Fruit fly (Drosophila melanogaster): ENCODE measurements around the gene Ppm1.

Gene Ppm1

DNA sequence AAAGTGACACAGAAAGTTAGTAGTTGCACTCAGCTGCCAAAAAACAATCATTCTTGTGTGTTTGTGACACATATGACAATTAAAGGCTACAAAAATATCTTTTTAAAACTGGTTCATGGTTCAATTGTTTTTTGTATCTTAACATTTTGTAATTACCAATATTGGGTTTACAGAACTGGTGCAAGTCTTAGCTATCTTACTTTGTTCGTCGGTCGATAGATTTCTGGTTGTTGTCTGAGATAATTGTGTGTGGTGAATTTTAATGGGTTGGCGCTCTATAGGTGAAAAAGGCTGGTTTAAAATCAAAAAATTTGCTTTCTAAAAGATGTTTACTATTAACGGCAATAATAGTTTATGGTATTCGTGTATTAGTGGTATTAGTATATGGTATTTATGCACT is 23.6 kb downstream of the Ppm1 start:
- TF ChIP-seq br (GFP tag; optimal IDR thresholded peaks at IDR 0.05) (no peak), Hr83 (GFP tag; optimal IDR thresholded peaks at IDR 0.05; ENCODE audit: poor library complexity, severe bottlenecking) (no peak), Myc (optimal IDR thresholded peaks at IDR 0.05) (peak; percentile 77), lola (GFP tag; optimal IDR thresholded peaks at IDR 0.05) (no peak), N (GFP tag; optimal IDR thresholded peaks at IDR 0.05) (no peak), dmrt93B (GFP tag; optimal IDR thresholded peaks at IDR 0.05) (no peak), CG32264 (GFP tag; optimal IDR thresholded peaks at IDR 0.05) (no peak), jim (GFP tag; optimal IDR thresholded peaks at IDR 0.05) (no peak)

- TF ChIP-seq rgr (GFP tag; optimal IDR thresholded peaks at IDR 0.05) (no peak), Myc (optimal IDR thresholded peaks at IDR 0.05) (peak; percentile 84), GATAd (GFP tag; optimal IDR thresholded peaks at IDR 0.05) (no peak), woc (GFP tag; optimal IDR thresholded peaks at IDR 0.05) (no peak), Rel (GFP tag; optimal IDR thresholded peaks at IDR 0.05) (no peak), Rel (tag; optimal IDR thresholded peaks at IDR 0.05) (peak; percentile 36), Abd-B (GFP tag; optimal IDR thresholded peaks at IDR 0.05) (no peak), foxo (GFP tag; optimal IDR thresholded peaks at IDR 0.05) (no peak), dsf (GFP tag; optimal IDR thresholded peaks at IDR 0.05; ENCODE audit: borderline replicate concordance) (no peak), Hr83 (GFP tag; optimal IDR thresholded peaks at IDR 0.05; ENCODE audit: poor library complexity, severe bottlenecking) (peak; percentile 18), dmrt93B (GFP tag; optimal IDR thresholded peaks at IDR 0.05) (no peak), Sp1 (GFP tag; optimal IDR thresholded peaks at IDR 0.05) (no peak), brk (GFP tag; optimal IDR thresholded peaks at IDR 0.05) (peak; percentile 44), Dfd (GFP tag; optimal IDR thresholded peaks at IDR 0.05) (no peak), sv (GFP tag; optimal IDR thresholded peaks at IDR 0.05) (no peak), h (GFP tag; optimal IDR thresholded peaks at IDR 0.05) (peak; percentile 11), usp (GFP tag; optimal IDR thresholded peaks at IDR 0.05) (no peak)
Measured at dm6 chr3L:606490-607327, 25.6 kb downstream of the Ppm1 start, which contains the start of gene Reg-2. Gene Reg-2 (minus strand): TSS chr3L:606569.

DNA sequence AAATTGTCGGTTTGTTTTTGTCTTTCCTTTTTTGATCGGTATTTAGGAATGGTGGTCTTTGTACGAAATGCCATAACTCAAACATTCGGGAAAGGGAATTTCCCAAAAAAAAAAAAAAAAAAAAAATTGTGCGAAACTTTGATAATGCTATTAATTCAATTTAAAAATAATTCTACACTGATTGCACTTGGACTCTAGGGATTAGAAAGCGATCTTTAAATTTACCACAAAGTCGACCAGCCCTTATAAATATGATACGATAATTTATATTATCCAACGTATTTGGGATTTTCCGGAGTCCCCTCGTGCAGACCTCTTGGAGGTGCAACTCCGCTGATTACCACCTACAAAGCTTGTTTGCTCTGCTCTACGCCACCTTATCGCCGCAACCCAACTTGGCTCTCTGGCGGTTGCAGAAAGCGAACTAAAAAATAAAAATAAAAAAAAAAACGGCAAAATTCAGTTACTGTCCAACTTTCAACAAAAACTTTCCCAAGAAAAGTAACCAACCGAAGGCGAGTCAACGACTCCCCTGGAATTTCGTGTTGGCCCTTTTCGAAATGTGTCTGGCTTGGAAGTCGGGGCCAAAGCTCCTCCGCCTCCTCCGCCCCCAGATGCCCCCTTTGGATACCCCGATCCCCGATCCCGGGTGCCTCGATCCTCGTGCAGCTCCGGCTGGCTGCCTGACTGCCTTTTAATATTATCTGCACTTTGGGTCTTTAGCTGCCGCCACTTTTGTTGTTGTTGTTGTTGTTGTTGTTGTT is 26.6 kb downstream of the Ppm1 start:
- TF ChIP-seq Dfd (GFP tag; optimal IDR thresholded peaks at IDR 0.05) (no peak), CrebA (GFP tag; optimal IDR thresholded peaks at IDR 0.05; ENCODE audit: borderline replicate concordance) (peak; percentile 23)

- TF ChIP-seq fru (GFP tag; optimal IDR thresholded peaks at IDR 0.05): peak; percentile 89
- TF ChIP-seq psq (GFP tag; optimal IDR thresholded peaks at IDR 0.05): peak; percentile 67
- TF ChIP-seq Dfd (GFP tag; optimal IDR thresholded peaks at IDR 0.05): no peak
- no peak for TF ChIP-seq Abd-B (GFP tag; optimal IDR thresholded peaks at IDR 0.05)
- peak; percentile 84 for TF ChIP-seq sage (GFP tag; optimal IDR thresholded peaks at IDR 0.05)
- TF ChIP-seq pan (optimal IDR thresholded peaks at IDR 0.05): no peak
- peak; percentile 22 for TF ChIP-seq Rel (GFP tag; optimal IDR thresholded peaks at IDR 0.05)
- TF ChIP-seq Rel (tag; optimal IDR thresholded peaks at IDR 0.05): no peak
- TF ChIP-seq br (GFP tag; optimal IDR thresholded peaks at IDR 0.05): peak; percentile 85
- TF ChIP-seq foxo (GFP tag; optimal IDR thresholded peaks at IDR 0.05): peak; percentile 37 to 90
- TF ChIP-seq Mio (GFP tag; optimal IDR thresholded peaks at IDR 0.05): no peak
- TF ChIP-seq N (GFP tag; optimal IDR thresholded peaks at IDR 0.05): no peak
- peak; percentile 66 for TF ChIP-seq CG9705 (GFP tag; optimal IDR thresholded peaks at IDR 0.05)
- TF ChIP-seq h (GFP tag; optimal IDR thresholded peaks at IDR 0.05): peak; percentile 85
- peak; percentile 86 for TF ChIP-seq OdsH (GFP tag; optimal IDR thresholded peaks at IDR 0.05)
- TF ChIP-seq dl (GFP tag; optimal IDR thresholded peaks at IDR 0.05; ENCODE audit: insufficient read depth in 1 of 2, partially characterized antibody in 2 of 2): no peak
- peak; percentile 83 for TF ChIP-seq ey (GFP tag; optimal IDR thresholded peaks at IDR 0.05)
- peak; percentile 90 for TF ChIP-seq Sp1 (GFP tag; optimal IDR thresholded peaks at IDR 0.05)
- peak; percentile 84 for TF ChIP-seq woc (GFP tag; optimal IDR thresholded peaks at IDR 0.05)
- peak; percentile 44 for TF ChIP-seq dsf (GFP tag; optimal IDR thresholded peaks at IDR 0.05; ENCODE audit: borderline replicate concordance)
- TF ChIP-seq Jra (GFP tag; optimal IDR thresholded peaks at IDR 0.05): peak; percentile 37
- peak; percentile 57 for TF ChIP-seq brk (GFP tag; optimal IDR thresholded peaks at IDR 0.05)
- no peak for TF ChIP-seq jim (GFP tag; optimal IDR thresholded peaks at IDR 0.05)
- peak; percentile 47 for TF ChIP-seq CrebA (GFP tag; optimal IDR thresholded peaks at IDR 0.05; ENCODE audit: borderline replicate concordance)
- TF ChIP-seq Hr83 (GFP tag; optimal IDR thresholded peaks at IDR 0.05; ENCODE audit: poor library complexity, severe bottlenecking): no peak
- TF ChIP-seq HLH106 (tag; optimal IDR thresholded peaks at IDR 0.05): peak; percentile 66
- no peak for TF ChIP-seq sv (GFP tag; optimal IDR thresholded peaks at IDR 0.05)
- TF ChIP-seq Vsx2 (GFP tag; optimal IDR thresholded peaks at IDR 0.05; ENCODE audit: partially characterized antibody): no peak
- TF ChIP-seq CG32264 (GFP tag; optimal IDR thresholded peaks at IDR 0.05): peak; percentile 59
- TF ChIP-seq rgr (GFP tag; optimal IDR thresholded peaks at IDR 0.05): peak; percentile 86
- TF ChIP-seq tai (GFP tag; optimal IDR thresholded peaks at IDR 0.05): peak; percentile 46
- peak; percentile 80 for TF ChIP-seq dmrt93B (GFP tag; optimal IDR thresholded peaks at IDR 0.05)
- TF ChIP-seq Hnf4 (GFP tag; optimal IDR thresholded peaks at IDR 0.05): peak; percentile 77
Measured at dm6 chr3L:608362-608761, 27.2 kb downstream of the Ppm1 start.

Data from whole organism, wandering third instar larva.